Worm (Caenorhabditis elegans): ENCODE results near the gene npr-17.

Gene npr-17

ce11 chrIII:8020823-8021332 lies 24.6 kb upstream of the npr-17 start, which contains the start of gene lin-36:
lin-36 (minus strand) TSS chrIII:8020873.
- TF ChIP-seq sea-1 (GFP tag; conservative IDR thresholded peaks at IDR 0.05), result 0 out of 2 replicates have a peak, but pooled peaks have one; percentile 11
- peak; percentile 26 for TF ChIP-seq hmg-4 (GFP tag; optimal IDR thresholded peaks at IDR 0.05)
- no peak for TF ChIP-seq ceh-13 (GFP tag; optimal IDR thresholded peaks at IDR 0.05)
- TF ChIP-seq pes-1 (GFP tag; IDR thresholded peaks at IDR 0.05), result peak; percentile 57; the same call in 1 of the 2 replicates
- no peak for TF ChIP-seq tbx-37 (GFP tag; conservative IDR thresholded peaks at IDR 0.05)
- no peak for TF ChIP-seq hmbx-1 (tag; optimal IDR thresholded peaks at IDR 0.05)
- TF ChIP-seq flt-1 (GFP tag; IDR thresholded peaks at IDR 0.05), result no peak
- TF ChIP-seq hnd-1 (tag; optimal IDR thresholded peaks at IDR 0.05), result no peak
- TF ChIP-seq tra-4 (tag; optimal IDR thresholded peaks at IDR 0.05), result no peak
- no peak for TF ChIP-seq ama-1 (optimal IDR thresholded peaks at IDR 0.05)
- TF ChIP-seq ceh-36 (tag; optimal IDR thresholded peaks at IDR 0.05), result no peak
- TF ChIP-seq aly-1 (tag; optimal IDR thresholded peaks at IDR 0.05), result no peak
- TF ChIP-seq F13C5.2 (tag; optimal IDR thresholded peaks at IDR 0.05), result peak; percentile 78
- no peak for TF ChIP-seq tbx-11 (GFP tag; IDR thresholded peaks at IDR 0.05)
- TF ChIP-seq scrt-1 (GFP tag; IDR thresholded peaks at IDR 0.05), result no peak
- TF ChIP-seq ets-7 (tag; optimal IDR thresholded peaks at IDR 0.05), result no peak
- TF ChIP-seq B0310.2 (tag; optimal IDR thresholded peaks at IDR 0.05), result no peak

ce11 chrIII:8017053-8017452 lies 20.8 kb upstream of the npr-17 start:
- TF ChIP-seq ceh-13 (GFP tag; optimal IDR thresholded peaks at IDR 0.05) (no peak), aly-1 (tag; optimal IDR thresholded peaks at IDR 0.05) (no peak), flt-1 (GFP tag; IDR thresholded peaks at IDR 0.05) (no peak), hmbx-1 (tag; optimal IDR thresholded peaks at IDR 0.05) (no peak), tbx-11 (GFP tag; IDR thresholded peaks at IDR 0.05) (no peak), hnd-1 (tag; optimal IDR thresholded peaks at IDR 0.05) (no peak), B0310.2 (tag; optimal IDR thresholded peaks at IDR 0.05) (no peak), ceh-36 (tag; optimal IDR thresholded peaks at IDR 0.05) (no peak), pes-1 (GFP tag; IDR thresholded peaks at IDR 0.05) (no peak), F13C5.2 (tag; optimal IDR thresholded peaks at IDR 0.05) (no peak), ama-1 (optimal IDR thresholded peaks at IDR 0.05) (no peak), tbx-37 (GFP tag; conservative IDR thresholded peaks at IDR 0.05) (no peak), sea-1 (GFP tag; conservative IDR thresholded peaks at IDR 0.05) (no peak), tra-4 (tag; optimal IDR thresholded peaks at IDR 0.05) (no peak), hmg-4 (GFP tag; optimal IDR thresholded peaks at IDR 0.05) (no peak)

- TF ChIP-seq ets-7 (tag; optimal IDR thresholded peaks at IDR 0.05) (no peak), ceh-13 (GFP tag; optimal IDR thresholded peaks at IDR 0.05) (no peak), tra-4 (tag; optimal IDR thresholded peaks at IDR 0.05) (no peak), F13C5.2 (tag; optimal IDR thresholded peaks at IDR 0.05) (no peak), sea-1 (GFP tag; conservative IDR thresholded peaks at IDR 0.05) (no peak), hmbx-1 (tag; optimal IDR thresholded peaks at IDR 0.05) (no peak), scrt-1 (GFP tag; IDR thresholded peaks at IDR 0.05) (no peak), ceh-36 (tag; optimal IDR thresholded peaks at IDR 0.05) (no peak), B0310.2 (tag; optimal IDR thresholded peaks at IDR 0.05) (no peak), hmg-4 (GFP tag; optimal IDR thresholded peaks at IDR 0.05) (no peak), pes-1 (GFP tag; IDR thresholded peaks at IDR 0.05) (no peak), ama-1 (optimal IDR thresholded peaks at IDR 0.05) (no peak), hnd-1 (tag; optimal IDR thresholded peaks at IDR 0.05) (no peak), aly-1 (tag; optimal IDR thresholded peaks at IDR 0.05) (no peak), flt-1 (GFP tag; IDR thresholded peaks at IDR 0.05) (no peak), tbx-11 (GFP tag; IDR thresholded peaks at IDR 0.05) (no peak), tbx-37 (GFP tag; conservative IDR thresholded peaks at IDR 0.05) (no peak)
Observed at ce11 chrIII:8016438-8016837, 20.2 kb upstream of the npr-17 start, which contains the start of gene F44B9.5. F44B9.5 (minus strand) TSS chrIII:8016538.

ce11 chrIII:8013582-8013981 lies 17.3 kb upstream of the npr-17 start:
- TF ChIP-seq tbx-37 (GFP tag; conservative IDR thresholded peaks at IDR 0.05), result no peak
- TF ChIP-seq ets-7 (tag; optimal IDR thresholded peaks at IDR 0.05), result no peak
- no peak for TF ChIP-seq hmg-4 (GFP tag; optimal IDR thresholded peaks at IDR 0.05)
- no peak for TF ChIP-seq ama-1 (optimal IDR thresholded peaks at IDR 0.05)
- no peak for TF ChIP-seq ceh-13 (GFP tag; optimal IDR thresholded peaks at IDR 0.05)
- TF ChIP-seq scrt-1 (GFP tag; IDR thresholded peaks at IDR 0.05), result no peak
- no peak for TF ChIP-seq tra-4 (tag; optimal IDR thresholded peaks at IDR 0.05)
- no peak for TF ChIP-seq pes-1 (GFP tag; IDR thresholded peaks at IDR 0.05)

- TF ChIP-seq tbx-37 (GFP tag; conservative IDR thresholded peaks at IDR 0.05) (no peak), ceh-13 (GFP tag; optimal IDR thresholded peaks at IDR 0.05) (no peak), tra-4 (tag; optimal IDR thresholded peaks at IDR 0.05) (no peak), ama-1 (optimal IDR thresholded peaks at IDR 0.05) (no peak), hmg-4 (GFP tag; optimal IDR thresholded peaks at IDR 0.05) (no peak)
Observed at ce11 chrIII:8010260-8010822, 14.1 kb upstream of the npr-17 start, which contains the start of gene cit-1.2. cit-1.2 (plus strand) TSS chrIII:8010772.

- TF ChIP-seq sea-1 (GFP tag; conservative IDR thresholded peaks at IDR 0.05), result no peak
- no peak for TF ChIP-seq ceh-36 (tag; optimal IDR thresholded peaks at IDR 0.05)
- TF ChIP-seq scrt-1 (GFP tag; IDR thresholded peaks at IDR 0.05), result no peak
- TF ChIP-seq hmg-4 (GFP tag; optimal IDR thresholded peaks at IDR 0.05), result no peak
- TF ChIP-seq B0310.2 (tag; optimal IDR thresholded peaks at IDR 0.05), result no peak
Observed at ce11 chrIII:8009769-8010168, 13.5 kb upstream of the npr-17 start, which contains the start of gene cit-1.1. cit-1.1 (minus strand) TSS chrIII:8009821.

- TF ChIP-seq F13C5.2 (tag; optimal IDR thresholded peaks at IDR 0.05) (no peak), tbx-11 (GFP tag; IDR thresholded peaks at IDR 0.05) (no peak), ets-7 (tag; optimal IDR thresholded peaks at IDR 0.05) (no peak), hnd-1 (tag; optimal IDR thresholded peaks at IDR 0.05) (no peak), ceh-13 (GFP tag; optimal IDR thresholded peaks at IDR 0.05) (no peak), tbx-37 (GFP tag; conservative IDR thresholded peaks at IDR 0.05) (no peak), scrt-1 (GFP tag; IDR thresholded peaks at IDR 0.05) (no peak), hmg-4 (GFP tag; optimal IDR thresholded peaks at IDR 0.05) (no peak)
Observed at ce11 chrIII:8004091-8004490, 7.8 kb upstream of the npr-17 start, which contains the start of gene C06G4.6. C06G4.6 (plus strand) TSS chrIII:8004391.

Data from whole organism, early embryonic.